Worm (Caenorhabditis elegans): Measurements from ENCODE around the gene F59B10.6.

ce11 chrII:10558345-10558744 lies 34.1 kb upstream of the F59B10.6 start:
- TF ChIP-seq zip-11 (GFP tag; IDR thresholded peaks at IDR 0.05) (no peak), ceh-82 (tag; optimal IDR thresholded peaks at IDR 0.05) (no peak), zag-1 (tag; optimal IDR thresholded peaks at IDR 0.05) (no peak), daf-12 (tag; optimal IDR thresholded peaks at IDR 0.05) (no peak), mep-1 (tag; optimal IDR thresholded peaks at IDR 0.05) (no peak), T20F7.1 (GFP tag; optimal IDR thresholded peaks at IDR 0.05) (no peak), nhr-10 (tag; optimal IDR thresholded peaks at IDR 0.05) (no peak), ceh-62 (tag; optimal IDR thresholded peaks at IDR 0.05) (no peak)

Measured in whole organism, L4 larva.